Worm (Caenorhabditis elegans): ENCODE data around the gene C24A3.2.

Gene C24A3.2

ce11 chrX:9014451-9014850 lies 17.2 kb downstream of the C24A3.2 start:
- TF ChIP-seq fkh-10 (GFP tag; optimal IDR thresholded peaks at IDR 0.05): peak; percentile 81
- no peak for TF ChIP-seq ama-1 (optimal IDR thresholded peaks at IDR 0.05)

- TF ChIP-seq ceh-32 (tag; optimal IDR thresholded peaks at IDR 0.05; ENCODE audit: poor library complexity) (no peak), zip-2 (tag; optimal IDR thresholded peaks at IDR 0.05) (no peak), ctbp-1 (GFP tag; IDR thresholded peaks at IDR 0.05) (no peak), mxl-2 (GFP tag; conservative IDR thresholded peaks at IDR 0.05) (no peak), zfp-3 (GFP tag; conservative IDR thresholded peaks at IDR 0.05) (no peak), sdz-12 (GFP tag; optimal IDR thresholded peaks at IDR 0.05) (no peak), mep-1 (tag; optimal IDR thresholded peaks at IDR 0.05) (no peak), aha-1 (tag) (no peak)
These were observed 18.1 kb downstream of the C24A3.2 start, which contains the start of gene T25B6.4 for ce11 chrX:9015420-9015819. T25B6.4 (plus strand) TSS chrX:9015720.

- TF ChIP-seq mep-1 (tag; optimal IDR thresholded peaks at IDR 0.05) (no peak), unc-62 (GFP tag; optimal IDR thresholded peaks at IDR 0.05 in 1 of 2) (no peak), unc-62 (tag; optimal IDR thresholded peaks at IDR 0.05) (no peak), hif-1 (tag; optimal IDR thresholded peaks at IDR 0.05) (no peak), attf-4 (tag; optimal IDR thresholded peaks at IDR 0.05) (no peak), nhr-102 (tag; optimal IDR thresholded peaks at IDR 0.05) (no peak), nhr-6 (tag; optimal IDR thresholded peaks at IDR 0.05) (no peak)
These were observed 24.3 kb downstream of the C24A3.2 start, which contains the start of gene T25B6.5 for ce11 chrX:9021645-9022044. T25B6.5 (minus strand) TSS chrX:9021745.

ce11 chrX:9022779-9023178 lies 25.5 kb downstream of the C24A3.2 start, which contains the start of gene T25B6.6:
T25B6.6 (minus strand) TSS chrX:9022879.
- TF ChIP-seq nhr-6 (tag; optimal IDR thresholded peaks at IDR 0.05) (no peak), nhr-48 (tag; optimal IDR thresholded peaks at IDR 0.05) (no peak), fkh-10 (GFP tag; optimal IDR thresholded peaks at IDR 0.05) (no peak), unc-62 (GFP tag; optimal IDR thresholded peaks at IDR 0.05 in 1 of 2) (no peak), unc-62 (tag; optimal IDR thresholded peaks at IDR 0.05) (no peak)

- peak in 1 of 2 experiments; percentile 95 for TF ChIP-seq unc-62 (GFP tag; optimal IDR thresholded peaks at IDR 0.05 in 1 of 2)
- no peak for TF ChIP-seq unc-62 (tag; optimal IDR thresholded peaks at IDR 0.05)
- TF ChIP-seq vab-7 (GFP tag; IDR thresholded peaks at IDR 0.05): no peak
These were observed 26.5 kb downstream of the C24A3.2 start for ce11 chrX:9023816-9024215.

ce11 chrX:9024270-9024669 lies 27.0 kb downstream of the C24A3.2 start:
- TF ChIP-seq saeg-2 (GFP tag; IDR thresholded peaks at IDR 0.05) (peak; percentile 56; the same call in 1 of the 2 replicates), dmd-6 (GFP tag; IDR thresholded peaks at IDR 0.05) (peak; percentile 54), hif-1 (tag; optimal IDR thresholded peaks at IDR 0.05) (no peak), F26F4.8 (GFP tag; conservative IDR thresholded peaks at IDR 0.05) (peak; percentile 92), aly-2 (tag; optimal IDR thresholded peaks at IDR 0.05) (no peak), dmd-8 (GFP tag; IDR thresholded peaks at IDR 0.05) (peak; percentile 93), mdl-1 (tag; optimal IDR thresholded peaks at IDR 0.05) (no peak), aha-1 (tag) (peak; percentile 95), F49E8.2 (tag; optimal IDR thresholded peaks at IDR 0.05; ENCODE audit: borderline replicate concordance) (peak; percentile 71), hmg-1.1 (GFP tag; IDR thresholded peaks at IDR 0.05) (peak; percentile 68), tra-1 (GFP tag; IDR thresholded peaks at IDR 0.05) (peak; percentile 90), pha-4 (GFP tag; IDR thresholded peaks at IDR 0.05) (peak; percentile 92), pha-4 (tag; optimal IDR thresholded peaks at IDR 0.05) (no peak), unc-130 (GFP tag; optimal IDR thresholded peaks at IDR 0.05) (peak; percentile 21), fos-1 (tag; optimal IDR thresholded peaks at IDR 0.05) (no peak), nhr-25 (tag; optimal IDR thresholded peaks at IDR 0.05; ENCODE audit: borderline replicate concordance, insufficient read depth) (no peak), Y75B8A.6 (GFP tag; IDR thresholded peaks at IDR 0.05) (peak; percentile 81; the same call in 1 of the 2 replicates), rbr-2 (tag; optimal IDR thresholded peaks at IDR 0.05) (peak; percentile 56), ctbp-1 (GFP tag; IDR thresholded peaks at IDR 0.05) (peak; percentile 85), dmd-9 (GFP tag; IDR thresholded peaks at IDR 0.05) (0 out of 2 replicates have a peak, but pooled peaks have one; percentile 34), nhr-11 (tag; optimal IDR thresholded peaks at IDR 0.05) (no peak), nhr-102 (tag; optimal IDR thresholded peaks at IDR 0.05) (no peak), lin-38 (GFP tag; IDR thresholded peaks at IDR 0.05) (no peak; the same call in none of the 2 replicates), Y105C5A.15 (GFP tag; IDR thresholded peaks at IDR 0.05) (no peak), attf-4 (tag; optimal IDR thresholded peaks at IDR 0.05) (no peak), zip-11 (GFP tag; IDR thresholded peaks at IDR 0.05) (peak; percentile 88; the same call in 1 of the 2 replicates), vab-7 (GFP tag; IDR thresholded peaks at IDR 0.05) (peak; percentile 84), F10B5.3 (tag; optimal IDR thresholded peaks at IDR 0.05) (peak; percentile 31)
